Fruit fly (Drosophila melanogaster): ENCODE data around the gene Apc2.

DNA sequence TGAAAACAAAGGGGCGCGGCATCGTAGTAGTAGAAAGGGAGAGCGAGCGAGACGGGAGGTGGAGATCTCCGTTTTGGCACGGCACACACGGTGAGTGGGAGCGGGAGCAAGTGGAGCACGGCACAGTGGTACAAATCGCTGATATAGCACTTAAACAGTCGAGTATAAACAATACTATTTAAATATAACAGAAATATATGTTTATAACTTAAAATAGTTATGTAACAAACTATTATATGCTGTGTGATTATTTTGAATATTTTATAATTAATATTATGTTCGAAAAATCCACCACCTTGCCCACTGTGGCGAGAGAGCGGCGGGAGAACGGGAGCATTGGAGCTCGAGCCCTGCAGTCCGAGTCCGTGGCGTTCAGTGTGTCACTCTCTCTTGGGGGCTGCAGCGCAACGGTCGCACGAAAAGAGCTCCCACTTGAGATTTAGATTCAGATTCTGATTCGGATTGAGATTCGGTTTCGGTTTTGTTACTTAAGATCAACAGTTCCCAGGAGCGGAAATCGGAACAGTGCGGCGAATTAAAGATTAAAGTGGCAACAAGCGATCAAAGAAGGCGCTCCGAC, 22.7 kb upstream of the Apc2 start, which contains the start of gene Kal1:
- TF ChIP-seq psq (optimal IDR thresholded peaks at IDR 0.05) (no peak), ttk (optimal IDR thresholded peaks at IDR 0.05) (no peak), Sin3A (optimal IDR thresholded peaks at IDR 0.05) (no peak), Myc (optimal IDR thresholded peaks at IDR 0.05) (no peak)

Measured in Kc167 (cell line).